Fruit fly (Drosophila melanogaster) whole organism, embryonic: ENCODE data around the gene MTF-1.

Source experiments
- ATbp ChIP-seq: fragments of 200-800 bp; sonication (Bioruptor generic); optimal IDR thresholded peaks from 2 replicates; lab custom pipeline; 2017; ENCODE audit warnings: missing biosample characterization, mild to moderate bottlenecking, missing genetic modification characterization, missing genetic modification reagents
- Ada2b ChIP-seq: fragments of 200-800 bp; sonication (Bioruptor generic); IDR thresholded peaks from 2 replicates; pipeline ENCODE4 v1.3.6; 2022; ENCODE audit warnings: missing biosample characterization, missing genetic modification characterization
- Atf-2 ChIP-seq: fragments of 200-800 bp; sonication (Bioruptor generic); optimal IDR thresholded peaks from 2 replicates; lab custom pipeline; 2016; ENCODE audit warnings: missing biosample characterization, missing genetic modification characterization
- CG10565 ChIP-seq: fragments of 200-800 bp; sonication (Bioruptor generic); optimal IDR thresholded peaks from 3 replicates; lab custom pipeline; 2016; ENCODE audit warnings: missing biosample characterization, mild to moderate bottlenecking, missing genetic modification characterization
- CG11247 ChIP-seq: fragments of 200-800 bp; sonication (Bioruptor generic); IDR thresholded peaks from 2 replicates; pipeline ENCODE4 v1.3.6; 2022; ENCODE audit warnings: missing biosample characterization, missing genetic modification characterization
- CG13123 ChIP-seq: fragments of 200-800 bp; sonication (Bioruptor generic); optimal IDR thresholded peaks from 2 replicates; lab custom pipeline; 2016; ENCODE audit warnings: missing biosample characterization, missing genetic modification characterization
- CG14441 ChIP-seq: fragments of 200-800 bp; sonication (Bioruptor generic); IDR thresholded peaks from 2 replicates; pipeline ENCODE4 v1.3.6; 2022; ENCODE audit warnings: missing biosample characterization, missing genetic modification characterization
- CG15696 ChIP-seq: fragments of 200-800 bp; sonication (Bioruptor generic); optimal IDR thresholded peaks from 2 replicates; lab custom pipeline; 2019; ENCODE audit warnings: missing biosample characterization, mild to moderate bottlenecking, missing genetic modification characterization, moderate library complexity
- CG18262 ChIP-seq: fragments of 200-800 bp; optimal IDR thresholded peaks from 3 replicates; lab custom pipeline; 2019; ENCODE audit warnings: missing biosample characterization, mild to moderate bottlenecking, missing genetic modification characterization, moderate library complexity
- CG1832 ChIP-seq: fragments of 200-800 bp; sonication (Bioruptor generic); optimal IDR thresholded peaks from 2 replicates; lab custom pipeline; 2017; ENCODE audit warnings: missing biosample characterization, mild to moderate bottlenecking, missing genetic modification characterization, inconsistent platforms
- CG32767 ChIP-seq: fragments of 200-800 bp; sonication (Bioruptor generic); IDR thresholded peaks from 2 replicates; pipeline ENCODE4 v1.3.6; 2022; ENCODE audit warnings: missing biosample characterization, missing genetic modification characterization
- CG32772 ChIP-seq: fragments of 200-800 bp; sonication (Bioruptor generic); IDR thresholded peaks from 2 replicates; pipeline ENCODE4 v1.3.6; 2022; ENCODE audit warnings: missing biosample characterization, missing genetic modification characterization
- CG5245 ChIP-seq: fragments of 200-800 bp; sonication (Bioruptor generic); optimal IDR thresholded peaks from 3 replicates; lab custom pipeline; 2016; ENCODE audit warnings: missing biosample characterization, missing genetic modification characterization
- CG7556 ChIP-seq: fragments of 200-800 bp; sonication (Bioruptor generic); optimal IDR thresholded peaks from 2 replicates; lab custom pipeline; 2017; ENCODE audit warnings: missing biosample characterization, mild to moderate bottlenecking, missing genetic modification characterization
- CG8478 ChIP-seq: fragments of >200 bp; optimal IDR thresholded peaks from 2 replicates; lab custom pipeline; 2018
- CG8924 ChIP-seq: fragments of 200-800 bp; optimal IDR thresholded peaks from 3 replicates; lab custom pipeline; 2019; ENCODE audit warnings: missing biosample characterization, mild to moderate bottlenecking, missing genetic modification characterization, moderate library complexity
- CG9609 ChIP-seq: fragments of 200-800 bp; sonication (Bioruptor generic); optimal IDR thresholded peaks from 3 replicates; lab custom pipeline; 2016; ENCODE audit warnings: missing biosample characterization, missing genetic modification characterization
- CG9727 ChIP-seq: fragments of 200-800 bp; sonication (Bioruptor generic); optimal IDR thresholded peaks from 3 replicates; lab custom pipeline; 2017; ENCODE audit warnings: missing biosample characterization, mild to moderate bottlenecking, missing genetic modification characterization
- CG9876 ChIP-seq: fragments of 200-800 bp; sonication (Bioruptor generic); optimal IDR thresholded peaks from 2 replicates; lab custom pipeline; 2016; ENCODE audit warnings: missing biosample characterization, missing genetic modification characterization
- Ets65A ChIP-seq: fragments of 200-800 bp; sonication (Bioruptor generic); peaks from one replicate; lab custom pipeline; 2016; ENCODE audit warnings: missing biosample characterization, missing genetic modification characterization
- H15 ChIP-seq: fragments of 200-800 bp; sonication (Bioruptor generic); IDR thresholded peaks from 3 replicates; pipeline ENCODE4 v1.3.6; 2022; ENCODE audit warnings: missing biosample characterization, missing genetic modification characterization
- HmgD ChIP-seq: fragments of 200-800 bp; sonication (Bioruptor generic); optimal IDR thresholded peaks from 3 replicates; lab custom pipeline; 2016; ENCODE audit warnings: missing biosample characterization, missing genetic modification characterization
- Hmr ChIP-seq: fragments of 200-800 bp; sonication (Bioruptor generic); optimal IDR thresholded peaks from 3 replicates; lab custom pipeline; 2017; ENCODE audit warnings: mild to moderate bottlenecking, missing biosample characterization, missing genetic modification reagents, missing genetic modification characterization
- Hr3 ChIP-seq: fragments of 200-800 bp; sonication (Bioruptor generic); optimal IDR thresholded peaks from 3 replicates; lab custom pipeline; 2016; ENCODE audit warnings: missing biosample characterization, missing genetic modification characterization
- Lhr ChIP-seq: fragments of 200-800 bp; sonication (Bioruptor generic); optimal IDR thresholded peaks from 3 replicates; lab custom pipeline; 2017; ENCODE audit warnings: mild to moderate bottlenecking, missing biosample characterization, missing genetic modification reagents, missing genetic modification characterization
- MESR4 ChIP-seq: fragments of 200-800 bp; sonication (Bioruptor generic); optimal IDR thresholded peaks from 2 replicates; lab custom pipeline; 2018; ENCODE audit warnings: missing biosample characterization, mild to moderate bottlenecking, missing genetic modification characterization, moderate library complexity
- Nf-YA ChIP-seq: fragments of 200-800 bp; sonication (Bioruptor generic); IDR thresholded peaks from 2 replicates; pipeline ENCODE4 v1.3.6; 2022; ENCODE audit warnings: missing biosample characterization, missing genetic modification characterization
- PHDP ChIP-seq: fragments of 200-800 bp; sonication (Bioruptor generic); optimal IDR thresholded peaks from 3 replicates; lab custom pipeline; 2018; ENCODE audit warnings: missing biosample characterization, mild to moderate bottlenecking, missing genetic modification characterization, moderate library complexity
- Rfx ChIP-seq: fragments of 200-800 bp; sonication (Bioruptor generic); IDR thresholded peaks from 2 replicates; pipeline ENCODE4 v1.3.6; 2022; ENCODE audit warnings: missing biosample characterization, missing genetic modification characterization
- TFAM ChIP-seq: fragments of 200-800 bp; sonication (Bioruptor generic); optimal IDR thresholded peaks from 2 replicates; lab custom pipeline; 2017; ENCODE audit warnings: missing biosample characterization, missing genetic modification characterization, inconsistent platforms
- Usf ChIP-seq: fragments of 200-800 bp; sonication (Bioruptor generic); optimal IDR thresholded peaks from 2 replicates; lab custom pipeline; 2017; ENCODE audit warnings: missing genotype, missing biosample characterization, missing genetic modification characterization
- abd-A ChIP-seq: fragments of 200-800 bp; sonication (Bioruptor generic); optimal IDR thresholded peaks from 3 replicates; lab custom pipeline; 2019; ENCODE audit warnings: missing biosample characterization, mild to moderate bottlenecking, missing genetic modification characterization, moderate library complexity
- ase ChIP-seq: fragments of 200-800 bp; sonication (Bioruptor generic); IDR thresholded peaks from 3 replicates; pipeline ENCODE4 v1.3.6; 2022; ENCODE audit warnings: missing biosample characterization, missing genetic modification characterization
- ash1 ChIP-seq: fragments of 200-800 bp; sonication (Bioruptor generic); optimal IDR thresholded peaks from 2 replicates; lab custom pipeline; 2018; ENCODE audit warnings: missing biosample characterization, mild to moderate bottlenecking, missing genetic modification characterization
- cas ChIP-seq: fragments of 200-800 bp; sonication (Bioruptor generic); IDR thresholded peaks from 2 replicates; pipeline ENCODE4 v1.3.6; 2022; ENCODE audit warnings: missing biosample characterization, missing genetic modification characterization
- cg ChIP-seq: fragments of 200-800 bp; sonication (Bioruptor generic); optimal IDR thresholded peaks from 3 replicates; lab custom pipeline; 2019; ENCODE audit warnings: missing biosample characterization, mild to moderate bottlenecking, missing genetic modification characterization, moderate library complexity
- danr ChIP-seq: fragments of 200-800 bp; sonication (Bioruptor generic); IDR thresholded peaks from 2 replicates; pipeline ENCODE4 v1.3.6; 2022; ENCODE audit warnings: missing biosample characterization, missing genetic modification characterization
- dati ChIP-seq: fragments of 200-800 bp; sonication (Bioruptor generic); IDR thresholded peaks from 2 replicates; pipeline ENCODE4 v1.3.6; 2022; ENCODE audit warnings: missing biosample characterization, missing genetic modification characterization
- dmrt11E ChIP-seq: fragments of 200-800 bp; sonication (Bioruptor generic); optimal IDR thresholded peaks from 3 replicates; lab custom pipeline; 2018; ENCODE audit warnings: missing biosample characterization, mild to moderate bottlenecking, missing genetic modification characterization, moderate library complexity
- fru ChIP-seq: fragments of >200 bp; optimal IDR thresholded peaks from 2 replicates; lab custom pipeline; 2017
- grn ChIP-seq: fragments of 200-800 bp; sonication (Bioruptor generic); optimal IDR thresholded peaks from 3 replicates; lab custom pipeline; 2017; ENCODE audit warnings: missing biosample characterization, missing genetic modification characterization
- gsb ChIP-seq: fragments of 200-800 bp; sonication (Bioruptor generic); IDR thresholded peaks from 2 replicates; pipeline ENCODE4 v1.3.6; 2022; ENCODE audit warnings: missing biosample characterization, missing genetic modification characterization
- knrl ChIP-seq: fragments of 200-800 bp; sonication (Bioruptor generic); IDR thresholded peaks from 3 replicates; pipeline ENCODE4 v1.3.6; 2022; ENCODE audit warnings: missing biosample characterization, missing genetic modification characterization; ENCODE audit not compliant: partially characterized antibody
- lov ChIP-seq, 2 experiments: fragments of 200-800 bp in 1 of 2; fragments of >200 bp in 1 of 2; sonication (Bioruptor generic) in 1 of 2; IDR thresholded peaks in 1 of 2; optimal IDR thresholded peaks in 1 of 2; 2 replicates in 1 of 2; 3 replicates in 1 of 2; pipeline versions ENCODE4 v1.3.6 to Lab custom; 2017 to 2022; ENCODE audit warnings: missing biosample characterization in 1 of 2, missing genetic modification characterization in 1 of 2
- otp ChIP-seq: fragments of 200-800 bp; sonication (Bioruptor generic); IDR thresholded peaks from 3 replicates; pipeline ENCODE4, ENCODE4 v1.3.6; 2022; ENCODE audit warnings: missing biosample characterization, missing genetic modification characterization
- ranshi ChIP-seq: fragments of 200-800 bp; sonication (Bioruptor generic); IDR thresholded peaks from 2 replicates; pipeline ENCODE4 v1.3.6; 2022; ENCODE audit warnings: missing biosample characterization, missing genetic modification characterization
- sc ChIP-seq, 3 experiments: fragments of >200 bp in 2 of 3; fragments of 200-800 bp in 1 of 3; sonication (Bioruptor generic) in 1 of 3; optimal IDR thresholded peaks; 2 replicates in 2 of 3; 3 replicates in 1 of 3; lab custom pipeline; 2017; ENCODE audit warnings: mild to moderate bottlenecking in 1 of 3, missing biosample characterization in 1 of 3, missing genetic modification characterization in 1 of 3, missing genetic modification reagents in 1 of 3
- slp2 ChIP-seq: fragments of 200-800 bp; sonication (Bioruptor generic); optimal IDR thresholded peaks from 2 replicates; lab custom pipeline; 2016; ENCODE audit warnings: missing biosample characterization, missing genetic modification characterization
- vnd ChIP-seq: fragments of 200-800 bp; sonication (Bioruptor generic); IDR thresholded peaks from 3 replicates; pipeline ENCODE4 v1.3.6; 2022; ENCODE audit warnings: missing biosample characterization, missing genetic modification characterization; ENCODE audit not compliant: partially characterized antibody
- yki ChIP-seq: fragments of >200 bp; optimal IDR thresholded peaks from 3 replicates; lab custom pipeline; 2018

MTF-1 gene

DNA sequence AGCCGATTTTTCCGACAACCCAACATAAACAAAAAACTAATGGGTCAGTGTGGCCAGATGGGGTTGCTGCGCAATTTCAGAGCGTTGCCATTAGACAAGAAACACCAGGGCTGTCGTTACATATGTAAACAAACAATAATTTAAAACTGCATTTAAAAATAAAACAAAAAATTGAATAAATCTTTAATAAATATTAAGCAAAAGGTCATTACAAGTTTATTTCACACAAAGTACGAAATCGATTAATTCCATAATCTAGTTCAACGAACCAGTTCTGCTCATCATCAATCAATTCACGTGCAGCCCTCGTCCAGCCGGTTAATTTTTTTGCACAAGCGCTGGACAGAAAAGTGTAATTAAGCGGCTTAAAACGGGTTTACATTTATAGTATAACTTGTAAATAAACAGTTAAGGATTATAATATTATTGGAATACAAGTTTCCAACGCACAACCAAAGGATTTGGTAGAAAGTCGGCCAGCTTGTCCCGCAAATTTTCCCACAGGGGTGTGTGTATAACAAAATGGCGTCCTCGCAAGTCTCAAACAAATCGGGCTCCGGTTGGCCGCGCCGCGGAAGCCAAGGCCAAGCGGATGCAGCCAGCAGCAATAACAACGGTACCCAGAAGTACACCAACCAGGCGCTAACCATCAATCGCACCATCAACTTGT is 19.2 kb upstream of the MTF-1 start, which contains the start of the genes CG4022 and Cpsf5 (continued):
- TF ChIP-seq TFAM (GFP tag; lab: Kevin White, UChicago) (no peak), CG15696 (tag; lab: Kevin White, UChicago) (peak; percentile 85), Rfx (peak; percentile 88), CG10565 (GFP tag; lab: Kevin White, UChicago) (no peak), slp2 (GFP tag; lab: Kevin White, UChicago) (peak; percentile 46), Ets65A (GFP tag; lab: Kevin White, UChicago) (peak; percentile 90), knrl (GFP tag; lab: Robert Waterston, UW) (peak; percentile 61), ranshi (GFP tag; lab: Robert Waterston, UW) (peak; percentile 82; the same call in 1 of the 2 replicates), CG32767 (GFP tag; lab: Robert Waterston, UW) (peak; percentile 91), CG5245 (peak; percentile 65), CG32772 (peak; percentile 79), Lhr (GFP tag; lab: Kevin White, UChicago) (peak; percentile 80), CG14441 (peak; percentile 83), Ada2b (GFP tag; lab: Robert Waterston, UW) (peak; percentile 78), dati (GFP tag; lab: Robert Waterston, UW) (peak; percentile 25; the same call in 1 of the 2 replicates), otp (GFP tag; lab: Robert Waterston, UW) (peak; percentile 74; the same call in 1 of the 3 replicates), CG9609 (peak; percentile 50), HmgD (GFP tag; lab: Kevin White, UChicago) (no peak), CG7556 (peak; percentile 78), CG9727 (GFP tag; lab: Kevin White, UChicago) (peak; percentile 84), ash1 (no peak), yki (lab: Kevin White, UChicago) (no peak), MESR4 (GFP tag; lab: Kevin White, UChicago) (peak; percentile 50), abd-A (tag; lab: Kevin White, UChicago) (peak; percentile 97), danr (GFP tag; lab: Robert Waterston, UW) (peak; percentile 52; the same call in 1 of the 2 replicates), CG1832 (no peak), lov (optimal IDR thresholded peaks at IDR 0.05; lab: Kevin White, UChicago) (no peak), lov (GFP tag; IDR thresholded peaks at IDR 0.05; lab: Robert Waterston, UW) (peak; percentile 71; the same call in 2 of the 3 replicates), CG11247 (GFP tag; lab: Robert Waterston, UW) (peak; percentile 70), vnd (GFP tag; lab: Robert Waterston, UW) (no peak), CG8478 (lab: Kevin White, UChicago) (no peak), CG8924 (peak; percentile 90), ATbp (GFP tag; lab: Kevin White, UChicago) (peak; percentile 62), PHDP (tag; lab: Kevin White, UChicago) (peak; percentile 87), grn (GFP tag; lab: Kevin White, UChicago) (peak; percentile 35), Nf-YA (GFP tag; lab: Robert Waterston, UW) (peak; percentile 71), fru (lab: Kevin White, UChicago) (no peak), H15 (peak; percentile 69; the same call in 2 of the 3 replicates), sc (optimal IDR thresholded peaks at IDR 0.05; lab: Kevin White, UChicago) (no peak), sc (GFP tag; optimal IDR thresholded peaks at IDR 0.05; lab: Kevin White, UChicago) (peak; percentile 16), gsb (GFP tag; lab: Robert Waterston, UW) (peak; percentile 39; the same call in 1 of the 2 replicates), cg (GFP tag; lab: Kevin White, UChicago) (no peak), Hmr (GFP tag; lab: Kevin White, UChicago) (peak; percentile 85), dmrt11E (tag; lab: Kevin White, UChicago) (peak; percentile 86), Usf (peak; percentile 32), CG18262 (peak; percentile 84), cas (peak; percentile 74), Hr3 (GFP tag; lab: Kevin White, UChicago) (peak; percentile 75), CG13123 (peak; percentile 74), ase (GFP tag; lab: Robert Waterston, UW) (peak; percentile 73; the same call in 2 of the 3 replicates), Atf-2 (GFP tag; lab: Kevin White, UChicago) (no peak), CG9876 (GFP tag; lab: Kevin White, UChicago) (no peak)
